Fruit fly (Drosophila melanogaster): ENCODE data around the gene Tsp3A.

Tsp3A gene

DNA sequence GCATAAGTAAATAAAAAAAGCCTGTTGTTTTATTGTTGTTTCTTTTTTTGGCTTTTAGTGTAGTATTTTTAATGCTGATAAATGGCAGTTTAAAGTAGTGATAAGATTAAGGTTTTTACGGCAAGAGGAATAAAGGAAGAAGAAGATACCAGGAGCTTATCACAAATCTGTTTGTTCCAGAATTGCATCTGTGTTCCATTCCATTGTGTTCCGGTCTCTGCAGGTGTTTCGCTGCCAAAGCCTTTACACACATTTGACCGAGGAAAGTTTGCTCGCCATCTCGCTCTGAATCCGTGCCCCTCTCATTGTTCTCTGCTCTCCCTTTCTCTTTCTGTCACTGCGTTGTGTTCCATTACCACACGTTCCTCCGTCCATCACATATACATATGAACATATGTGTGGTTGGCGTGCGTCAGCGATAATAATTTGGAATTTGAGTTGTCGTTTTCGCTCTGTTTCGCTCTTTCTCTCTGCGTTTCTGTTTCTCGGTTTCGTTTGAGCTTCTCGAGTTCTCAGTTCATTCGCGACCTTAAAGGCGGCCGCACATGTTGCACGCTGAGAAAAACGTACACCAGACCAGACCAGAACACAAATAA, 38.8 kb upstream of the Tsp3A start (continued):
- peak; percentile 14 for TF ChIP-seq CG3163 (GFP tag; optimal IDR thresholded peaks at IDR 0.05)
- no peak for TF ChIP-seq crp (GFP tag; optimal IDR thresholded peaks at IDR 0.05)
- no peak for TF ChIP-seq pum (GFP tag; optimal IDR thresholded peaks at IDR 0.05)
- TF ChIP-seq amos (GFP tag; IDR thresholded peaks at IDR 0.05; ENCODE audit: partially characterized antibody), result no peak
- TF ChIP-seq stc (GFP tag; IDR thresholded peaks at IDR 0.05), result no peak
- no peak for TF ChIP-seq CG4617 (GFP tag; optimal IDR thresholded peaks at IDR 0.05; ENCODE audit: borderline replicate concordance)
- TF ChIP-seq Aef1 (GFP tag; IDR thresholded peaks at IDR 0.05), result no peak
- no peak for TF ChIP-seq CkIIα-i1 (GFP tag; IDR thresholded peaks at IDR 0.05)
- TF ChIP-seq gro (GFP tag; optimal IDR thresholded peaks at IDR 0.05), result peak; percentile 22
- TF ChIP-seq pan (optimal IDR thresholded peaks at IDR 0.05), result no peak
- TF ChIP-seq pan (GFP tag; optimal IDR thresholded peaks at IDR 0.05 in 1 of 2, IDR thresholded peaks at IDR 0.05 in 1 of 2), result no peak
- TF ChIP-seq CG11456 (GFP tag; IDR thresholded peaks at IDR 0.05), result no peak
- TF ChIP-seq CG18262 (tag; optimal IDR thresholded peaks at IDR 0.05), result no peak
- no peak for TF ChIP-seq CTCF (GFP tag; optimal IDR thresholded peaks at IDR 0.05)
- peak; percentile 56 for TF ChIP-seq lbe (GFP tag; optimal IDR thresholded peaks at IDR 0.05)
- TF ChIP-seq tin (GFP tag; optimal IDR thresholded peaks at IDR 0.05), result no peak
- no peak for TF ChIP-seq odd (GFP tag; optimal IDR thresholded peaks at IDR 0.05)
- TF ChIP-seq sens (GFP tag), result peak; percentile 81
- TF ChIP-seq ftz-f1 (GFP tag; optimal IDR thresholded peaks at IDR 0.05), result peak; percentile 11
- no peak for TF ChIP-seq Bteb2 (GFP tag; optimal IDR thresholded peaks at IDR 0.05)
- no peak for TF ChIP-seq Tbp (GFP tag; optimal IDR thresholded peaks at IDR 0.05)
- no peak for TF ChIP-seq cato (GFP tag; optimal IDR thresholded peaks at IDR 0.05; ENCODE audit: borderline replicate concordance)
- no peak for TF ChIP-seq Mrtf (GFP tag; IDR thresholded peaks at IDR 0.05)
- TF ChIP-seq CG2712 (tag; optimal IDR thresholded peaks at IDR 0.05), result no peak
- no peak for TF ChIP-seq CG2678 (tag; optimal IDR thresholded peaks at IDR 0.05)
- TF ChIP-seq CG6175 (GFP tag; IDR thresholded peaks at IDR 0.05), result no peak
- TF ChIP-seq oc (tag; optimal IDR thresholded peaks at IDR 0.05), result no peak
- TF ChIP-seq CG17328 (GFP tag; IDR thresholded peaks at IDR 0.05), result no peak
- TF ChIP-seq Scr (GFP tag; IDR thresholded peaks at IDR 0.05; ENCODE audit: partially characterized antibody), result 0 out of 2 replicates have a peak, but pooled peaks have one; percentile 17
- no peak for TF ChIP-seq croc (GFP tag; conservative IDR thresholded peaks at IDR 0.05)
- TF ChIP-seq Max (GFP tag; optimal IDR thresholded peaks at IDR 0.05), result no peak
- TF ChIP-seq CG10366 (GFP tag; IDR thresholded peaks at IDR 0.05), result no peak
- no peak for TF ChIP-seq otp (GFP tag; IDR thresholded peaks at IDR 0.05)
- no peak for TF ChIP-seq tx (GFP tag; optimal IDR thresholded peaks at IDR 0.05)
- no peak for TF ChIP-seq bcd (GFP tag; optimal IDR thresholded peaks at IDR 0.05)
- TF ChIP-seq Dip3 (GFP tag; optimal IDR thresholded peaks at IDR 0.05), result no peak
- no peak for TF ChIP-seq HLH4C (GFP tag; IDR thresholded peaks at IDR 0.05; ENCODE audit: partially characterized antibody)
- TF ChIP-seq CG12659 (GFP tag; optimal IDR thresholded peaks at IDR 0.05), result no peak
- no peak for TF ChIP-seq hbn (GFP tag; IDR thresholded peaks at IDR 0.05; ENCODE audit: partially characterized antibody)
- no peak for TF ChIP-seq CG4707 (GFP tag; optimal IDR thresholded peaks at IDR 0.05)
- no peak for TF ChIP-seq Dll (GFP tag; IDR thresholded peaks at IDR 0.05; ENCODE audit: partially characterized antibody)
- no peak for TF ChIP-seq ro (GFP tag; IDR thresholded peaks at IDR 0.05)
- no peak for TF ChIP-seq bbx (GFP tag; IDR thresholded peaks at IDR 0.05; ENCODE audit: partially characterized antibody)
- no peak for TF ChIP-seq CG9932 (GFP tag; IDR thresholded peaks at IDR 0.05)
- TF ChIP-seq bsh (GFP tag; optimal IDR thresholded peaks at IDR 0.05), result no peak
- TF ChIP-seq fd3F (GFP tag; optimal IDR thresholded peaks at IDR 0.05), result no peak
- TF ChIP-seq Dref (GFP tag; IDR thresholded peaks at IDR 0.05), result no peak
- no peak for TF ChIP-seq zfh1 (GFP tag; IDR thresholded peaks at IDR 0.05)
- TF ChIP-seq zf30C (GFP tag; optimal IDR thresholded peaks at IDR 0.05), result no peak
- TF ChIP-seq Sox102F (GFP tag; optimal IDR thresholded peaks at IDR 0.05), result peak; percentile 69
- TF ChIP-seq row (GFP tag; IDR thresholded peaks at IDR 0.05), result peak; percentile 21; the same call in 1 of the 3 replicates
- TF ChIP-seq kay (GFP tag; optimal IDR thresholded peaks at IDR 0.05), result peak; percentile 45
